Worm (Caenorhabditis elegans): ENCODE results near the gene gcl-1.

The gcl-1 gene

DNA sequence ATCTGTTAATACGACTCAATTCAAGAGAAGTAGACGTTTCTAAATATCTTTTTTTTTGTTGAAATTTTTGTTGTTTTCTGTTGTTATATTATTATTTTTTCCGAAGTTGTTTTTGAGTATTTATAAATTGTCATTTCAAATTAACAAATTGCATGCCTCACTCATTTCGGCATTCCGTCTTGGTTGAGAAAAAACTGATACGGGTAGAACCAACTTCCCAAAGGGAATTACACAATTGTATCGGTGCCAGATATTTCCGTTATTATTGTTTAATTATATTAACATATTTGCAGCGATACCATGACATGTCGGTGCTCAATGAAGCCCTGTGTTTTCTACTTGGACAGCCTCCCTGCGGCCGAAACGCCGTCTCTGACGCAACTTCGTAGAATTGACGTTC, 16.5 kb upstream of the gcl-1 start, which contains the start of gene K09B11.4:
TSS of gene K09B11.4 (plus strand) at position 301 of the 400 bp plus-strand sequence.
- no peak for TF ChIP-seq elt-1 (tag; optimal IDR thresholded peaks at IDR 0.05)
- TF ChIP-seq R02D3.7 (tag; optimal IDR thresholded peaks at IDR 0.05): no peak
- TF ChIP-seq pqm-1 (tag; optimal IDR thresholded peaks at IDR 0.05): no peak
- TF ChIP-seq nhr-23 (tag; optimal IDR thresholded peaks at IDR 0.05): no peak

DNA sequence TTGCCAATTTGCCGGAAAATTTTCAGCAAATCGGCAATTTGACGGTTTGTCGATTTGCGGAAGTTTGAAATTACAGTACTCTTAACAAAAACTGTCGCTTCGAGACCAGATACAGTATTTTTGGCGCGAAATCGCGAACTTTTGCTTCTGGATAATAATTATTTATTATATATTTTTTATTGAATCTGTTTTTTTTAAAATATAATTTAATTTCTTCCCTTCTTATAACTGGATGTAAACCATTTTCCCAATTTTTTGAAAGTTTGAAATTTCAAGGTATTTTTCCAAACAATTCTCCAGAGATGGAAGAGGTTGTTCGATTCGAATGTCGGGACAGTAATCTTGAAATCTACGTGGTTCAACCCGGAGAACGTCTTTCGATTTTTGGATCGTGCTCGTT, 9.5 kb upstream of the gcl-1 start, which contains the start of gene nol-9:
TSS of gene nol-9 (plus strand) at position 301 of the 400 bp plus-strand sequence.
- TF ChIP-seq lin-39 (tag; optimal IDR thresholded peaks at IDR 0.05) (no peak), nhr-28 (tag; optimal IDR thresholded peaks at IDR 0.05) (no peak), nhr-237 (tag; optimal IDR thresholded peaks at IDR 0.05) (no peak), nhr-12 (tag; optimal IDR thresholded peaks at IDR 0.05) (no peak), daf-12 (tag; optimal IDR thresholded peaks at IDR 0.05) (no peak), ztf-4 (tag; optimal IDR thresholded peaks at IDR 0.05) (no peak), fos-1 (tag; optimal IDR thresholded peaks at IDR 0.05) (no peak), ama-1 (optimal IDR thresholded peaks at IDR 0.05) (no peak), lin-15B (tag; optimal IDR thresholded peaks at IDR 0.05) (no peak), skn-1 (tag; optimal IDR thresholded peaks at IDR 0.05) (no peak), pha-4 (tag; optimal IDR thresholded peaks at IDR 0.05) (no peak), unc-62 (GFP tag; optimal IDR thresholded peaks at IDR 0.05) (no peak), eor-1 (tag; optimal IDR thresholded peaks at IDR 0.05) (no peak), snpc-4 (tag; optimal IDR thresholded peaks at IDR 0.05) (no peak), ztf-11 (tag; optimal IDR thresholded peaks at IDR 0.05) (no peak), nhr-67 (tag; optimal IDR thresholded peaks at IDR 0.05) (no peak)

ce11 chrIV:13415739-13416271, 3.1 kb upstream of the gcl-1 start, which contains the start of the genes pik-1 and aptf-2:
Gene pik-1 (plus strand): TSS chrIV:13416041.
Gene aptf-2 (minus strand): TSS chrIV:13416051.
- TF ChIP-seq pqm-1 (tag; optimal IDR thresholded peaks at IDR 0.05) (no peak), ceh-82 (tag; optimal IDR thresholded peaks at IDR 0.05) (no peak), fkh-10 (GFP tag; optimal IDR thresholded peaks at IDR 0.05) (no peak), pha-4 (tag; optimal IDR thresholded peaks at IDR 0.05) (peak; percentile 47), unc-39 (tag; optimal IDR thresholded peaks at IDR 0.05) (no peak), sea-2 (GFP tag; optimal IDR thresholded peaks at IDR 0.05) (no peak), nhr-77 (tag; optimal IDR thresholded peaks at IDR 0.05) (no peak), mdl-1 (tag; optimal IDR thresholded peaks at IDR 0.05) (no peak), egl-27 (tag; optimal IDR thresholded peaks at IDR 0.05) (no peak), nhr-237 (tag; optimal IDR thresholded peaks at IDR 0.05) (no peak), snpc-4 (tag; optimal IDR thresholded peaks at IDR 0.05) (no peak), hmg-11 (tag; optimal IDR thresholded peaks at IDR 0.05) (peak; percentile 8), lsy-12 (tag; optimal IDR thresholded peaks at IDR 0.05) (no peak), nhr-28 (tag; optimal IDR thresholded peaks at IDR 0.05) (no peak), lin-15B (tag; optimal IDR thresholded peaks at IDR 0.05) (no peak)

ce11 chrIV:13408018-13408417, 4.7 kb downstream of the gcl-1 start, which contains the start of gene Y62E10A.19:
Gene Y62E10A.19 (minus strand): TSS chrIV:13408306.
- peak; percentile 30 for TF ChIP-seq nhr-25 (tag; optimal IDR thresholded peaks at IDR 0.05)
- TF ChIP-seq lsy-12 (tag; optimal IDR thresholded peaks at IDR 0.05): no peak

DNA sequence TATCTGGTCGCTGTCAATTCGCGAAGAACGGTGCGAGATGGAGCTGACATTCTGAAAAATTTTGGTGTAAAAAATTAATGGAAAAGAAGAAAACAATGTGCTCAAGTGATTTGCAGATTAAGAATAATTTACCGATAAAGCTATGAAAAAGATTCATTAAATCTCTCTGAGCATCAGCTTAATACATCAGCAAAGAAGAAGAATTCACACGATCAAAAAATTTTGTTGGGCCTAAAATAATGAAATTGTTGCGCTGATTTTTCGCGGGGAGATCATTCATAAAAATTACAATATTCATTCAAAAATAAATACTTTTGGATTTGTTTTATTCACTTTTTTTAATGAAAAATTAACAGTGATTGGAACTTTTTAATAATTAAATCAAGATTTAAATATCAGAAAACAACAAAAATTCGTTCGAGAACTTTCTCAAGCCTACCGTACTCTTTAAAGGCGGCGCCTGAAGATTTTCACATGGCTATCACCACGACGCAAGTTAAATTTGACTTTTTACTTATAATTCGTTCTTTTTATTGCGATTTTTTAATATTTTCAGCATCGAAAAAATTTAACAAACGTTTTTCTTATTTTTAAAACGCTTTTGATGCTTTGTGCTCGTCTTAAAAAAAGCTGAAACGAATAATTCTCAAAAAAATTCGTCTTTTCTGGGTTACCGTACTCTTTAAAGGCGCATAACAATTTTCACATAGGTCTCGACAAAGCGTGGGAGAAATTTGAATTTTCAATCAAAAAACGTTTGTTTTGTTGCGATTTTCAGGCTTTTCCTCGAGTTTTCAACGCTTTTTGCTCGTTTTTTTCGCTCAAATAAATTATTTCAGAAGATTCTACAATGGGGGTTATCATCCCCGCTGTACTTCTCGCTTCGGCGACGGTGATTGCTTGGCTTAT, 12.0 kb downstream of the gcl-1 start, which contains the start of the genes memi-2 and cyp-31A5:
TSS of gene memi-2 (minus strand) at position 51 of the 909 bp plus-strand sequence.
TSS of gene cyp-31A5 (plus strand) at position 834 of the 909 bp plus-strand sequence.
- TF ChIP-seq nfya-1 (tag; optimal IDR thresholded peaks at IDR 0.05; ENCODE audit: insufficient read depth): no peak
- TF ChIP-seq snpc-4 (tag; optimal IDR thresholded peaks at IDR 0.05): no peak
- no peak for TF ChIP-seq pqm-1 (tag; optimal IDR thresholded peaks at IDR 0.05)
- no peak for TF ChIP-seq nhr-77 (tag; optimal IDR thresholded peaks at IDR 0.05)
- TF ChIP-seq jun-1 (tag; optimal IDR thresholded peaks at IDR 0.05): no peak
- TF ChIP-seq lin-39 (tag; optimal IDR thresholded peaks at IDR 0.05): no peak
- no peak for TF ChIP-seq nhr-76 (tag; optimal IDR thresholded peaks at IDR 0.05)
- TF ChIP-seq hmg-11 (tag; optimal IDR thresholded peaks at IDR 0.05): no peak
- no peak for TF ChIP-seq daf-12 (tag; optimal IDR thresholded peaks at IDR 0.05)
- no peak for TF ChIP-seq nhr-28 (tag; optimal IDR thresholded peaks at IDR 0.05)
- no peak for TF ChIP-seq tbx-2 (tag; optimal IDR thresholded peaks at IDR 0.05)
- no peak for TF ChIP-seq unc-39 (tag; optimal IDR thresholded peaks at IDR 0.05)
- TF ChIP-seq sea-2 (GFP tag; optimal IDR thresholded peaks at IDR 0.05): no peak
- no peak for TF ChIP-seq fkh-10 (GFP tag; optimal IDR thresholded peaks at IDR 0.05)
- TF ChIP-seq elt-2 (tag; optimal IDR thresholded peaks at IDR 0.05): no peak
- TF ChIP-seq unc-62 (GFP tag; optimal IDR thresholded peaks at IDR 0.05): no peak
- no peak for TF ChIP-seq pha-4 (tag; optimal IDR thresholded peaks at IDR 0.05)
- TF ChIP-seq zag-1 (tag; optimal IDR thresholded peaks at IDR 0.05): no peak
- TF ChIP-seq nhr-237 (tag; optimal IDR thresholded peaks at IDR 0.05): no peak
